Worm (Caenorhabditis elegans) whole organism, early embryonic: ENCODE measurements around the gene glct-6.
A peak's percentile ranks its signal among the peaks of the same experiment; 100 is the strongest.
"Not testable (repeated sequence)": the region's sequence is repeated elsewhere in the genome, so short reads cannot be mapped to it uniquely, and the experiment has no call there.

ENCODE experiments used
- ama-1 ChIP-seq: fragments of 150-350 bp; optimal IDR thresholded peaks from 2 replicates; lab custom pipeline; 2014
- ceh-36 ChIP-seq: sonication (generic microtip); optimal IDR thresholded peaks from 2 replicates; lab custom pipeline; 2016; ENCODE audit warnings: missing genetic modification characterization, inconsistent platforms, missing compliant biosample characterization
- pes-1 ChIP-seq: fragments of 200-800 bp; sonication (Bioruptor generic); IDR thresholded peaks from 2 replicates; pipeline ENCODE4 v1.3.6; 2022; ENCODE audit warnings: missing genetic modification reagents, missing genetic modification characterization, missing compliant biosample characterization
- sea-1 ChIP-seq: fragments of 200-800 bp; sonication (Bioruptor generic); conservative IDR thresholded peaks from 2 replicates; pipeline ENCODE4 v1.3.6; 2022; ENCODE audit warnings: missing genetic modification characterization, missing compliant biosample characterization
- tra-4 ChIP-seq: sonication (generic microtip); optimal IDR thresholded peaks from 2 replicates; lab custom pipeline; 2017; ENCODE audit warnings: missing genetic modification characterization, missing compliant biosample characterization

- peak; percentile 46; the same call in 1 of the 2 replicates for TF ChIP-seq pes-1
- not testable (repeated sequence) for TF ChIP-seq ceh-36; ama-1 (lab: Kevin White, UChicago); tra-4 (tag; lab: Kevin White, UChicago); sea-1 (GFP tag; lab: Robert Waterston, UW)
Observed at ce11 chrIV:3771182-3771581, 12.8 kb upstream of the glct-6 start.
